Worm (Caenorhabditis elegans) whole organism, young adult: ENCODE measurements around the gene T07D3.2.
"Not testable (repeated sequence)": the region's sequence is repeated elsewhere in the genome, so short reads cannot be mapped to it uniquely, and the experiment has no call there.

Source experiments
- F22D6.2 ChIP-seq: sonication (generic microtip); optimal IDR thresholded peaks from 2 replicates; lab custom pipeline; 2016; ENCODE audit warnings: mild to moderate bottlenecking, missing genetic modification characterization, missing compliant biosample characterization
- F23B12.7 ChIP-seq: sonication (generic microtip); optimal IDR thresholded peaks from 2 replicates; lab custom pipeline; 2017; ENCODE audit warnings: missing genetic modification characterization, mild to moderate bottlenecking, missing compliant biosample characterization, antibody characterized with exemption, moderate library complexity; ENCODE audit not compliant: insufficient read depth
- F33H1.4 ChIP-seq: fragments of 200-800 bp; sonication (Bioruptor generic); IDR thresholded peaks from 2 replicates; pipeline ENCODE4 v1.3.6; 2022; ENCODE audit warnings: missing genetic modification reagents, missing genetic modification characterization, missing compliant biosample characterization
- F39B2.1 ChIP-seq: fragments of 200-800 bp; sonication (Bioruptor generic); IDR thresholded peaks from 2 replicates; pipeline ENCODE4 v1.3.6; 2022; ENCODE audit warnings: missing genetic modification reagents, missing genetic modification characterization, missing compliant biosample characterization
- F52B5.7 ChIP-seq: sonication (generic microtip); optimal IDR thresholded peaks from 2 replicates; lab custom pipeline; 2016; ENCODE audit warnings: mild to moderate bottlenecking, missing genetic modification characterization, missing compliant biosample characterization
- F55B11.4 ChIP-seq: sonication (generic microtip); optimal IDR thresholded peaks from 2 replicates; lab custom pipeline; 2016; ENCODE audit warnings: missing compliant biosample characterization, missing genetic modification characterization, borderline replicate concordance; ENCODE audit not compliant: insufficient read depth
- F57C9.4 ChIP-seq: sonication (generic microtip); optimal IDR thresholded peaks from 2 replicates; lab custom pipeline; 2017; ENCODE audit warnings: mild to moderate bottlenecking, missing genetic modification characterization, missing compliant biosample characterization
- K11D2.4 ChIP-seq: fragments of 200-800 bp; sonication (Bioruptor generic); IDR thresholded peaks from 2 replicates; pipeline ENCODE4 v1.3.6; 2022; ENCODE audit warnings: missing genetic modification reagents, missing genetic modification characterization, missing compliant biosample characterization
- T07F8.4 ChIP-seq: sonication (generic microtip); optimal IDR thresholded peaks from 2 replicates; lab custom pipeline; 2016; ENCODE audit warnings: mild to moderate bottlenecking, missing genetic modification characterization, moderate library complexity, missing compliant biosample characterization
- T26A5.8 ChIP-seq: sonication (generic microtip); optimal IDR thresholded peaks from 2 replicates; lab custom pipeline; 2016; ENCODE audit warnings: missing genetic modification characterization, missing compliant biosample characterization
- akir-1 ChIP-seq: fragments of 200-800 bp; sonication (Bioruptor generic); optimal IDR thresholded peaks from 2 replicates; lab custom pipeline; 2018; ENCODE audit warnings: mild to moderate bottlenecking, missing genetic modification characterization, moderate library complexity, missing compliant biosample characterization
- attf-3 ChIP-seq: fragments of 200-800 bp; sonication (Bioruptor generic); conservative IDR thresholded peaks from 2 replicates; pipeline ENCODE4 v1.3.6; 2022; ENCODE audit warnings: missing genetic modification reagents, missing genetic modification characterization, missing compliant biosample characterization
- bed-2 ChIP-seq: fragments of 200-800 bp; sonication (Bioruptor generic); IDR thresholded peaks from 2 replicates; pipeline ENCODE4 v1.3.6; 2022; ENCODE audit warnings: missing genetic modification reagents, missing genetic modification characterization, missing compliant biosample characterization
- ceh-27 ChIP-seq: fragments of 200-800 bp; sonication (Bioruptor generic); optimal IDR thresholded peaks from 2 replicates; lab custom pipeline; 2018; ENCODE audit warnings: mild to moderate bottlenecking, missing genetic modification characterization, moderate library complexity, missing compliant biosample characterization
- ceh-58 ChIP-seq: fragments of 200-800 bp; sonication (Bioruptor generic); IDR thresholded peaks from 2 replicates; pipeline ENCODE4 v1.3.6; 2022; ENCODE audit warnings: missing genetic modification characterization, missing compliant biosample characterization
- ceh-91 ChIP-seq: fragments of 200-800 bp; sonication (Bioruptor generic); IDR thresholded peaks from 2 replicates; pipeline ENCODE4 v1.3.6; 2022; ENCODE audit warnings: missing genetic modification reagents, missing genetic modification characterization, missing compliant biosample characterization
- dpff-1 ChIP-seq: sonication (generic microtip); optimal IDR thresholded peaks from 2 replicates; lab custom pipeline; 2017; ENCODE audit warnings: mild to moderate bottlenecking, missing genetic modification characterization, missing compliant biosample characterization
- dpl-1 ChIP-seq: fragments of 150-350 bp; optimal IDR thresholded peaks from 2 replicates; lab custom pipeline; 2014; ENCODE audit warnings: missing biosample characterization, missing genetic modification reagents, missing genetic modification characterization
- egl-18 ChIP-seq: fragments of 200-800 bp; sonication (Bioruptor generic); IDR thresholded peaks from 2 replicates; pipeline ENCODE4 v1.3.6; 2022; ENCODE audit warnings: missing genetic modification reagents, missing genetic modification characterization, missing compliant biosample characterization
- egl-44 ChIP-seq: fragments of 200-800 bp; sonication (Bioruptor generic); IDR thresholded peaks from 2 replicates; pipeline ENCODE4 v1.3.6; 2022; ENCODE audit warnings: missing genetic modification reagents, missing genetic modification characterization, missing compliant biosample characterization
- ekl-4 ChIP-seq: fragments of 200-800 bp; sonication (Bioruptor generic); IDR thresholded peaks from 2 replicates; pipeline ENCODE4 v1.3.6; 2022; ENCODE audit warnings: missing genetic modification reagents, missing genetic modification characterization, missing compliant biosample characterization
- ets-4 ChIP-seq: fragments of 200-800 bp; sonication (Bioruptor generic); optimal IDR thresholded peaks from 2 replicates; lab custom pipeline; 2018; ENCODE audit warnings: mild to moderate bottlenecking, missing genetic modification characterization, missing compliant biosample characterization
- fkh-3 ChIP-seq: sonication (generic microtip); optimal IDR thresholded peaks from 2 replicates; lab custom pipeline; 2016; ENCODE audit warnings: mild to moderate bottlenecking, missing genetic modification characterization, missing compliant biosample characterization
- hlh-12 ChIP-seq: sonication (generic microtip); optimal IDR thresholded peaks from 2 replicates; lab custom pipeline; 2016; ENCODE audit warnings: missing genetic modification characterization, missing compliant biosample characterization
- hsf-1 ChIP-seq: fragments of 200-800 bp; sonication (Bioruptor generic); IDR thresholded peaks from 2 replicates; pipeline ENCODE4 v1.3.6; 2022; ENCODE audit warnings: missing genetic modification reagents, missing genetic modification characterization, missing compliant biosample characterization
- lag-1 ChIP-seq: fragments of 200-800 bp; sonication (Bioruptor generic); IDR thresholded peaks from 2 replicates; pipeline ENCODE4 v1.3.6; 2022; ENCODE audit warnings: missing genetic modification reagents, missing genetic modification characterization, missing compliant biosample characterization
- mxl-1 ChIP-seq: sonication (generic microtip); optimal IDR thresholded peaks from 2 replicates; lab custom pipeline; 2016; ENCODE audit warnings: missing genetic modification characterization, missing compliant biosample characterization
- nhr-80 ChIP-seq: sonication (generic microtip); optimal IDR thresholded peaks from 2 replicates; lab custom pipeline; 2016; ENCODE audit warnings: missing genetic modification characterization, missing compliant biosample characterization
- pbrm-1 ChIP-seq: fragments of 200-800 bp; sonication (Bioruptor generic); IDR thresholded peaks from 2 replicates; pipeline ENCODE4 v1.3.6; 2022; ENCODE audit warnings: missing genetic modification reagents, missing genetic modification characterization, missing compliant biosample characterization
- rec-8 ChIP-seq, 2 experiments: sonication (generic microtip); optimal IDR thresholded peaks; 2 replicates each; lab custom pipeline; 2016; ENCODE audit warnings: mild to moderate bottlenecking in 2 of 2, missing genetic modification characterization in 2 of 2, missing genetic modification reagents in 2 of 2, missing genotype in 2 of 2, missing biosample characterization in 1 of 2, missing compliant biosample characterization in 1 of 2, moderate library complexity in 1 of 2
- somi-1 ChIP-seq: fragments of 200-800 bp; sonication (Bioruptor generic); optimal IDR thresholded peaks from 2 replicates; lab custom pipeline; 2018; ENCODE audit warnings: mild to moderate bottlenecking, missing genetic modification characterization, missing compliant biosample characterization
- tbp1 ChIP-seq: fragments of 200-800 bp; sonication (Bioruptor generic); optimal IDR thresholded peaks from 2 replicates; lab custom pipeline; 2018; ENCODE audit warnings: mild to moderate bottlenecking, missing genetic modification characterization, missing compliant biosample characterization
- tbx-9 ChIP-seq: sonication (generic microtip); optimal IDR thresholded peaks from 2 replicates; lab custom pipeline; 2016; ENCODE audit warnings: borderline replicate concordance, missing genetic modification characterization, inconsistent platforms, missing compliant biosample characterization
- zim-3 ChIP-seq: sonication (generic microtip); optimal IDR thresholded peaks from 2 replicates; lab custom pipeline; 2017; ENCODE audit warnings: mild to moderate bottlenecking, missing genetic modification characterization, moderate library complexity, missing compliant biosample characterization
- ztf-22 ChIP-seq: fragments of 200-800 bp; sonication (Bioruptor generic); optimal IDR thresholded peaks from 2 replicates; lab custom pipeline; 2018; ENCODE audit warnings: mild to moderate bottlenecking, missing genetic modification characterization, moderate library complexity, missing compliant biosample characterization
- ztf-28 ChIP-seq: fragments of 200-800 bp; sonication (Bioruptor generic); IDR thresholded peaks from 2 replicates; pipeline ENCODE4 v1.3.6; 2022; ENCODE audit warnings: missing genetic modification reagents, missing genetic modification characterization, missing compliant biosample characterization

The T07D3.2 gene

ce11 chrII:920326-920725 is 18.6 kb downstream of the T07D3.2 start:
- TF ChIP-seq tbp1 (GFP tag; lab: Kevin White, UChicago) (no peak), egl-44 (no peak), nhr-80 (no peak), hlh-12 (tag; lab: Kevin White, UChicago) (no peak), ceh-58 (GFP tag; lab: Robert Waterston, UW) (no peak), somi-1 (no peak), ceh-27 (no peak), ztf-28 (GFP tag; lab: Robert Waterston, UW) (no peak), T26A5.8 (tag; lab: Kevin White, UChicago) (no peak)

ce11 chrII:922778-923177 is 21.0 kb downstream of the T07D3.2 start:
- TF ChIP-seq nhr-80: peak; percentile 44
- TF ChIP-seq dpl-1 (GFP tag; lab: Kevin White, UChicago): no peak

ce11 chrII:923521-923920 is 21.8 kb downstream of the T07D3.2 start, which contains the start of gene fbxc-28:
fbxc-28 (plus strand) TSS chrII:923821.
- TF ChIP-seq egl-18 (GFP tag; lab: Robert Waterston, UW) (no peak), lag-1 (GFP tag; lab: Robert Waterston, UW) (no peak), F39B2.1 (no peak), bed-2 (no peak), attf-3 (GFP tag; lab: Robert Waterston, UW) (no peak), T07F8.4 (tag; lab: Kevin White, UChicago) (no peak), akir-1 (GFP tag; lab: Kevin White, UChicago) (no peak), F55B11.4 (tag; lab: Kevin White, UChicago) (no peak)
- TF ChIP-seq, all 124 proteins: peak for 0

- TF ChIP-seq F52B5.7: no peak
- TF ChIP-seq hlh-12 (tag; lab: Kevin White, UChicago): no peak
- no peak for TF ChIP-seq ztf-22 (GFP tag; lab: Kevin White, UChicago)
- TF ChIP-seq mxl-1 (tag; lab: Kevin White, UChicago): no peak
- no peak for TF ChIP-seq fkh-3
- TF ChIP-seq attf-3 (GFP tag; lab: Robert Waterston, UW): no peak
Measured at ce11 chrII:927331-927730, 25.6 kb downstream of the T07D3.2 start, which contains the start of gene R07C3.13. R07C3.13 (minus strand) TSS chrII:927431.

ce11 chrII:930871-931270 is 29.1 kb downstream of the T07D3.2 start, which contains the start of gene fbxc-34:
fbxc-34 (plus strand) TSS chrII:931171.
- TF ChIP-seq rec-8 (tag; optimal IDR thresholded peaks at IDR 0.05; lab: Kevin White, UChicago); F22D6.2 (tag; lab: Kevin White, UChicago); dpff-1 (tag; lab: Kevin White, UChicago): not testable (repeated sequence)
- TF ChIP-seq, all 124 proteins: peak for 0; not testable (repeated sequence) for 124

- no peak for TF ChIP-seq ekl-4 (GFP tag; lab: Robert Waterston, UW)
- no peak for TF ChIP-seq tbx-9 (tag; lab: Kevin White, UChicago)
- no peak for TF ChIP-seq F57C9.4
- TF ChIP-seq F23B12.7 (tag; lab: Kevin White, UChicago): no peak
- TF ChIP-seq T07F8.4 (tag; lab: Kevin White, UChicago): no peak
- no peak for TF ChIP-seq ets-4
- TF ChIP-seq ceh-91: no peak
- no peak for TF ChIP-seq dpff-1 (tag; lab: Kevin White, UChicago)
- TF ChIP-seq hsf-1 (GFP tag; lab: Robert Waterston, UW): no peak
- TF ChIP-seq K11D2.4 (GFP tag; lab: Robert Waterston, UW): no peak
- no peak for TF ChIP-seq zim-3 (tag; lab: Kevin White, UChicago)
- no peak for TF ChIP-seq pbrm-1 (GFP tag; lab: Robert Waterston, UW)
- TF ChIP-seq F33H1.4: no peak
Measured at ce11 chrII:932718-933117, 31.0 kb downstream of the T07D3.2 start, which contains the start of gene acs-15. acs-15 (plus strand) TSS chrII:933018.
